Worm (Caenorhabditis elegans): ENCODE measurements around the gene sri-66.
A peak's percentile ranks its signal among the peaks of the same experiment; 100 is the strongest.

Gene sri-66

DNA sequence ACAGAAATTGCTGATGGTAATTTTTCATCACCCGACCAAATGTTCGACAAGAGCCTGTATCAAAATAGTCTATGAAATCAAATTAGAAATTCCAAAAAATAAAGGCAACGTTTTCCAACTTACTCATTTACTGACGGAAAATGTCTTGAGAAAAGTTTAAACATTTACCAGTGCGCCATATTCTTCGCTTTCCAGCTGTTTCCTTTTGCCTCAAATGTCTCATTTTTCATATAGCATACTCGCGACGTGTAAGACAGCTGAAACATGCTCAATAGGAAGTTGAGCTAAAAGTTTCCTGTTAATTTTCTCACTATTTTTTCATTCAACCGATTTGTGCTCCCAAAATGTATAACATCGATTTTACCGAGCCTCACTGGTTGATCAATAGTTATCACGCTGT lies at the start of gene sri-66:
TSS of gene sri-66 (plus strand) at position 301 of the 400 bp plus-strand sequence.
- TF ChIP-seq nhr-237 (tag; optimal IDR thresholded peaks at IDR 0.05) (no peak), ama-1 (optimal IDR thresholded peaks at IDR 0.05) (no peak), zag-1 (tag; optimal IDR thresholded peaks at IDR 0.05) (no peak), lin-39 (tag; optimal IDR thresholded peaks at IDR 0.05) (no peak)

DNA sequence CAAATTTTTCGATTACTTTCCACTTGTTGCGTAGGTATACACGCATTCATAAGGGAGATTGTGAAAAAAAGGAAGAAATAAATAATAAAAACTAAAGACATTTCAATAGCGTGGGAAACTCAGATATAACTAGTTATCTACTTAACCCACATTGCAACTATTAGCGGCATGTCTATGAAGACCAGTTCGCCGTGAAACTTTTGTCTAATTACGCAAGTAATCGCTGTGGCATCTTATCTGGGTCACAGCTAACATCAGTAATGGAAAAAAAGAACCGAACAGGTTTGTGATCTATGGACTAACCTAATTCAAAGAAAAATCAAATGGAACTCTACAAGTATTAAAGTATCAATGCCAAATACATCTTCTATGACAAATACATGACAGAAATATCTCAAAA lies 46.9 kb upstream of the sri-66 start, which contains the start of gene clec-241:
TSS of gene clec-241 (minus strand) at position 101 of the 400 bp plus-strand sequence.
- TF ChIP-seq ceh-16 (tag; optimal IDR thresholded peaks at IDR 0.05) (no peak), sem-4 (tag; optimal IDR thresholded peaks at IDR 0.05) (no peak), skn-1 (tag; optimal IDR thresholded peaks at IDR 0.05) (no peak), nhr-6 (tag; optimal IDR thresholded peaks at IDR 0.05) (no peak), gmeb-1 (tag; optimal IDR thresholded peaks at IDR 0.05) (no peak), unc-55 (GFP tag; optimal IDR thresholded peaks at IDR 0.05) (no peak), nhr-10 (tag; optimal IDR thresholded peaks at IDR 0.05) (no peak)

DNA sequence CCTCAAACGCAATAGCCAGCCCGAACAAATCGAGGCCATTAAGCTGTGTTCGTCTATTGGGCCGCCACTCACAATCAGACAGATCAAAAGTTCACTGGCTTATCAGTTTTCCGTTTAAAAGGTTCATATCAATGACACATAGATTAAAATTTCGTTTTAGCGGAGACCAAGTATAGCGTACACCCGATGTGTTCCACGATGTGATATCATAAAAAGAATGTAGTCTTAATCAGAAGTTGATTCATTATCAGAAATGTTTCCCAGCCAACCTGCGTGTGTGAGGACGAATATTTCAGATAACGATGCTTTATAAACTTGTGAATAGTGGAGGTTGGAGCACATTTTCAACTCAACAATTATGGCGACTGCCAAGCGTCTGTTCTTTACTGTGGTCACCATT lies 46.0 kb upstream of the sri-66 start, which contains the start of gene clc-13:
TSS of gene clc-13 (plus strand) at position 359 of the 400 bp plus-strand sequence.
- TF ChIP-seq fos-1 (tag; optimal IDR thresholded peaks at IDR 0.05) (peak; percentile 81), C34F6.9 (tag; optimal IDR thresholded peaks at IDR 0.05) (no peak), sma-9 (GFP tag; optimal IDR thresholded peaks at IDR 0.05) (peak; percentile 80), sma-9 (tag; optimal IDR thresholded peaks at IDR 0.05) (no peak), gmeb-1 (tag; optimal IDR thresholded peaks at IDR 0.05) (peak; percentile 5)

DNA sequence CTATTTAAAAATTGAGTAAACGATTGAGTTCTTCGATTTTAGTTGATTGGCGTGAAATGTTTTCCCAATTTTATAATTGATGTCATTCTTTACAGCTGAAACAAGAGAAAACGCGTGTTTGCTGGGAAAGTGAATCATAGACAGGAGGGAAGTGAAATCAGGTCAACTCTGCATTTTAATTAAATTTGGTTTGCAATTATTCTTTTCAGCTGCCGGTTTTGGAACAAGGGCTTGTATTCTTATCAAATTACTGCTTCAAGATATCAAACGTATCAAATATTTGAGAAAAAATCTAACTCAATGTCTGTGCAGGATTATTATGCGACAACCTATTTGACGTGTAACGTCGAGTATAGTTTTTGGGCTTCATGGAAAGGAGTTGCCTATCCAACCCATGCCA lies 43.3 kb upstream of the sri-66 start, which contains the start of gene srh-97:
TSS of gene srh-97 (plus strand) at position 301 of the 400 bp plus-strand sequence.
- no peak for TF ChIP-seq fos-1 (tag; optimal IDR thresholded peaks at IDR 0.05)
- no peak for TF ChIP-seq nhr-129 (tag; optimal IDR thresholded peaks at IDR 0.05)
- no peak for TF ChIP-seq mab-5 (tag; optimal IDR thresholded peaks at IDR 0.05)
- no peak for TF ChIP-seq ZK546.5 (tag; optimal IDR thresholded peaks at IDR 0.05)
- no peak for TF ChIP-seq dmd-4 (tag; optimal IDR thresholded peaks at IDR 0.05)
- no peak for TF ChIP-seq lin-39 (tag; optimal IDR thresholded peaks at IDR 0.05)
- TF ChIP-seq ama-1 (optimal IDR thresholded peaks at IDR 0.05) = no peak
- TF ChIP-seq nhr-237 (tag; optimal IDR thresholded peaks at IDR 0.05) = no peak
- TF ChIP-seq nhr-12 (tag; optimal IDR thresholded peaks at IDR 0.05) = no peak
- TF ChIP-seq nhr-25 (tag; optimal IDR thresholded peaks at IDR 0.05) = no peak
- no peak for TF ChIP-seq blmp-1 (tag; optimal IDR thresholded peaks at IDR 0.05; ENCODE audit: insufficient read depth)
- TF ChIP-seq crh-2 (tag; optimal IDR thresholded peaks at IDR 0.05) = no peak
- TF ChIP-seq snpc-4 (tag; optimal IDR thresholded peaks at IDR 0.05) = no peak
- TF ChIP-seq elt-3 (tag; optimal IDR thresholded peaks at IDR 0.05) = no peak

DNA sequence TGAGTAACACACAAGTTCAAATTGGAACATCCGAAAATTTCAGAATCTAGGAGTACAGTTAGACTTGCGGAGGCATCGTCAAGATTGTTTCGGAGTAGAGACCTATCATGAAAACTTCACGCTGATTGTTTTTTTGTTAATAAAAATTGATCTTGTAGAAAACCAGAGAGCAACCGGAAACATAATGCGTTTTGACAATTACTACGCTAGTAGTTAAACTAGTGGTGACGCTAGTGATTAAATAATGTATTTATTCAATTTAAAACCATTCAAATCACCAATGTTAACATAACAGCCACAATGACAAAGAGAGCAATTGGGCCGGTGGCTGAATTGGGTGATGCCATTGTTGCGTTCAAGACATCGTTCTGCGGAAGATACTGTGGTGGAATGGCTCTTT lies 40.4 kb upstream of the sri-66 start, which contains the start of gene F49H6.17:
TSS of gene F49H6.17 (plus strand) at position 301 of the 400 bp plus-strand sequence.
- TF ChIP-seq nhr-12 (tag; optimal IDR thresholded peaks at IDR 0.05) = no peak
- no peak for TF ChIP-seq unc-55 (GFP tag; optimal IDR thresholded peaks at IDR 0.05)
- TF ChIP-seq fos-1 (tag; optimal IDR thresholded peaks at IDR 0.05) = no peak
- TF ChIP-seq lsy-2 (tag; optimal IDR thresholded peaks at IDR 0.05) = no peak
- TF ChIP-seq nhr-25 (tag; optimal IDR thresholded peaks at IDR 0.05) = no peak
- TF ChIP-seq nhr-10 (tag; optimal IDR thresholded peaks at IDR 0.05) = no peak
- TF ChIP-seq skn-1 (tag; optimal IDR thresholded peaks at IDR 0.05) = no peak
- no peak for TF ChIP-seq ceh-82 (tag; optimal IDR thresholded peaks at IDR 0.05)
- TF ChIP-seq gmeb-1 (tag; optimal IDR thresholded peaks at IDR 0.05) = no peak
- TF ChIP-seq aly-2 (tag; optimal IDR thresholded peaks at IDR 0.05) = no peak
- TF ChIP-seq snpc-4 (tag; optimal IDR thresholded peaks at IDR 0.05) = no peak
- TF ChIP-seq elt-1 (tag; optimal IDR thresholded peaks at IDR 0.05) = no peak
- TF ChIP-seq sem-4 (tag; optimal IDR thresholded peaks at IDR 0.05) = no peak
- TF ChIP-seq Y55F3AM.14 (GFP tag; optimal IDR thresholded peaks at IDR 0.05) = no peak
- no peak for TF ChIP-seq ztf-11 (tag; optimal IDR thresholded peaks at IDR 0.05)
- TF ChIP-seq nhr-77 (tag; optimal IDR thresholded peaks at IDR 0.05) = no peak
- no peak for TF ChIP-seq lin-13 (GFP tag; optimal IDR thresholded peaks at IDR 0.05)
- no peak for TF ChIP-seq unc-39 (tag; optimal IDR thresholded peaks at IDR 0.05)

DNA sequence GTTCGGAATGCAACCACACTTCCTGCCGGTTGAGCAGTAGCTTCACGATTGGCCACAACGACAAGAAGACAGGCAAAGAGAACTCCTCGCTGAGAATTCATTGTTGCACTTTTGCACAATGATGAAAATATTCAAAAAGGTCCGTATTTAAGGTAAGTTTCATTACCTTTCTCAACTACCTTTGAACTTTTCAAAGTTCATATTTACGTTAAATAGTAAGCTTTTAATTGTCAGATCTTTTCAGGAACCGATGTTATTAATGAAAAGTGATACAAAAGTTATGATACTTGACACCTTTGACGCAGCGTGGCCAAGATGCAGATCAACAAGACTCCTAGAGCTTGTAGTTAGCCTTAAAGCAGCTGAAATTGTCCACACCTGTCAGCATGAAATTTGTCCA lies 38.7 kb upstream of the sri-66 start, which contains the start of gene F49H6.12:
TSS of gene F49H6.12 (minus strand) at position 101 of the 400 bp plus-strand sequence.
- TF ChIP-seq egl-27 (tag; optimal IDR thresholded peaks at IDR 0.05) (no peak), elt-1 (tag; optimal IDR thresholded peaks at IDR 0.05) (no peak)
